Fruit fly (Drosophila melanogaster): ENCODE results near the gene CG44098.

The CG44098 gene

DNA sequence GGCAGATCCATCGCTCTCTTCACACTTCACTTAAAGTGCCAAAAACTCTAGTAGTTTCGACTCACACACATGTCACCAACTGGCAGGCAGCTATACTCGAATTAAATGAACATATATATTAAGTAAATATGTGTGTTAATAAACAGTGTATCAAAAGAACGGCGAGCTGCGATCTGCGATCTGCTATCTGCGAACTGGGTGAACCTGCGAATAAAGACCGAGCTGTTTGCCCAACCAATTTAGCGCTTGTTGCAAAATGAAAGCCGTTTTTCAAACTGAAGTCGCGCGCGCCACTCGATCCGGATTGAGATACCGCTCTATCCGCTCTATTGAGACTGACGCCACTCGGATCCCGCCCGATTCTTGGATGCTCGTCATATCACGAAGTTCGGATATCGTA is at the start of gene CG44098:
Gene CG44098 (minus strand): TSS at position 101 of the 400 bp plus-strand sequence.
- no peak for TF ChIP-seq insv (GFP tag; optimal IDR thresholded peaks at IDR 0.05)
- TF ChIP-seq NK7.1 (GFP tag; optimal IDR thresholded peaks at IDR 0.05): no peak
- TF ChIP-seq Deaf1 (tag; optimal IDR thresholded peaks at IDR 0.05): peak; percentile 31
- no peak for TF ChIP-seq dysf (GFP tag; IDR thresholded peaks at IDR 0.05)
- no peak for TF ChIP-seq CG17385 (GFP tag; optimal IDR thresholded peaks at IDR 0.05)
- TF ChIP-seq CG4707 (GFP tag; optimal IDR thresholded peaks at IDR 0.05): no peak
- peak; percentile 25 for TF ChIP-seq lab (GFP tag; optimal IDR thresholded peaks at IDR 0.05)
- peak; percentile 52 for TF ChIP-seq Med (GFP tag)
- TF ChIP-seq gfzf (GFP tag; optimal IDR thresholded peaks at IDR 0.05): no peak
- peak; percentile 32 for TF ChIP-seq CG18599 (GFP tag; optimal IDR thresholded peaks at IDR 0.05)
- peak; percentile 8 for TF ChIP-seq sens (GFP tag)
- peak; percentile 5 for TF ChIP-seq CG3281 (GFP tag; optimal IDR thresholded peaks at IDR 0.05)

DNA sequence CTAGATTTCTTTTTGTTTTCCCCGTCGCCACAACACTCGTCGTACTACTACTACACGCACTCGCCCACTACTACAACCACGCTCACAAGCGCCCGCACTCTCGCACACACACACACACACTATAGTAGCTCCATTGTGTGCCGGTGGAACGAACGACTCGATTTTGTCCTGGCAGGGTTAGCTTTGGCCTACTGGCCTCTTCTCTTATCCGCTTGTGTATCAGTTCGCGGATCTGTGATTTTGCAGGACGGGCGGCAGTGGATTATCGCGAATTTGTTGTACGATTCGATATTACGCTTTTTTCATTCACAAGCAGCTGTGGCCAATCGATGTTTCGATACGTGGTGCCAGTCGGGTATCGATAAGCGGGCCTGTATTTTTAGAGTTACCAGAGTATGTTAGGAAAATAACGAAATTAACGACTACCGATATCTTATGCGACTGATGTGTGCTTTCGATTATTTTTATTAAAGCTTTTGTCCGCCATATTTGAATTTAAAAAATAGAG is 48.2 kb upstream of the CG44098 start, which contains the start of gene CG14657:
Gene CG14657 (minus strand): TSS at position 335 of the 508 bp plus-strand sequence.
- TF ChIP-seq CG12942 (GFP tag; optimal IDR thresholded peaks at IDR 0.05) (no peak), Mes4 (GFP tag; optimal IDR thresholded peaks at IDR 0.05) (peak; percentile 8), caup (GFP tag; optimal IDR thresholded peaks at IDR 0.05; ENCODE audit: severe bottlenecking) (no peak), Ssrp (tag; optimal IDR thresholded peaks at IDR 0.05) (no peak), CG4424 (GFP tag; optimal IDR thresholded peaks at IDR 0.05) (no peak), eve (GFP tag; optimal IDR thresholded peaks at IDR 0.05) (no peak), CG1647 (GFP tag; optimal IDR thresholded peaks at IDR 0.05) (no peak), CG6854 (GFP tag; optimal IDR thresholded peaks at IDR 0.05) (peak; percentile 8), chn (GFP tag; optimal IDR thresholded peaks at IDR 0.05) (no peak), mam (GFP tag; optimal IDR thresholded peaks at IDR 0.05) (no peak), CG11456 (GFP tag; IDR thresholded peaks at IDR 0.05) (no peak), CG3065 (GFP tag; optimal IDR thresholded peaks at IDR 0.05) (no peak), inv (GFP tag; IDR thresholded peaks at IDR 0.05; ENCODE audit: partially characterized antibody) (peak; percentile 87), bsh (GFP tag; optimal IDR thresholded peaks at IDR 0.05) (peak in 1 of 2 experiments; percentile 7), Dip2 (GFP tag; IDR thresholded peaks at IDR 0.05) (no peak), CG11695 (GFP tag; IDR thresholded peaks at IDR 0.05) (no peak), CG14667 (GFP tag; IDR thresholded peaks at IDR 0.05) (no peak), Fer1 (GFP tag; optimal IDR thresholded peaks at IDR 0.05) (no peak), org-1 (GFP tag; optimal IDR thresholded peaks at IDR 0.05) (no peak), CG14014 (GFP tag; IDR thresholded peaks at IDR 0.05) (no peak), danr (GFP tag; IDR thresholded peaks at IDR 0.05) (no peak), CG18011 (GFP tag; optimal IDR thresholded peaks at IDR 0.05) (no peak), CG18599 (GFP tag; optimal IDR thresholded peaks at IDR 0.05) (no peak), tgo (GFP tag; IDR thresholded peaks at IDR 0.05) (no peak), zen2 (GFP tag; IDR thresholded peaks at IDR 0.05; ENCODE audit: partially characterized antibody) (peak; percentile 82; the same call in 2 of the 3 replicates), CG11247 (GFP tag; IDR thresholded peaks at IDR 0.05) (no peak), al (GFP tag; IDR thresholded peaks at IDR 0.05) (no peak), ham (GFP tag; IDR thresholded peaks at IDR 0.05) (no peak), trem (tag; optimal IDR thresholded peaks at IDR 0.05) (peak; percentile 74), CG14441 (GFP tag; IDR thresholded peaks at IDR 0.05) (no peak), Ravus (GFP tag; IDR thresholded peaks at IDR 0.05) (no peak), Ets97D (GFP tag; optimal IDR thresholded peaks at IDR 0.05) (peak; percentile 73), CG6175 (GFP tag; IDR thresholded peaks at IDR 0.05) (no peak), amos (GFP tag; IDR thresholded peaks at IDR 0.05; ENCODE audit: partially characterized antibody) (peak; percentile 91), D19A (tag; optimal IDR thresholded peaks at IDR 0.05) (no peak), pita (GFP tag; optimal IDR thresholded peaks at IDR 0.05) (no peak), CG9817 (tag; optimal IDR thresholded peaks at IDR 0.05) (no peak), Scr (GFP tag; IDR thresholded peaks at IDR 0.05; ENCODE audit: partially characterized antibody) (peak; percentile 93), CG4730 (GFP tag; IDR thresholded peaks at IDR 0.05) (no peak)
